Worm (Caenorhabditis elegans) whole organism, late embryonic: ENCODE measurements around the gene C16C4.1.

ENCODE experiments used
- ama-1 ChIP-seq: fragments of 150-350 bp; optimal IDR thresholded peaks from 2 replicates; lab custom pipeline; 2014
- dmd-4 ChIP-seq: sonication (generic microtip); optimal IDR thresholded peaks from 2 replicates; lab custom pipeline; 2016; ENCODE audit warnings: borderline replicate concordance, missing genetic modification characterization, missing compliant biosample characterization
- gmeb-2 ChIP-seq: sonication (generic microtip); optimal IDR thresholded peaks from 2 replicates; lab custom pipeline; 2016; ENCODE audit warnings: missing genetic modification characterization, inconsistent platforms, missing compliant biosample characterization
- lim-6 ChIP-seq: sonication (generic microtip); optimal IDR thresholded peaks from 2 replicates; lab custom pipeline; 2016; ENCODE audit warnings: missing genetic modification characterization, missing compliant biosample characterization
- lin-11 ChIP-seq: fragments of 200-800 bp; sonication (Bioruptor generic); optimal IDR thresholded peaks from 2 replicates; lab custom pipeline; 2018; ENCODE audit warnings: mild to moderate bottlenecking, missing genetic modification characterization, missing compliant biosample characterization
- nfya-1 ChIP-seq: sonication (generic microtip); optimal IDR thresholded peaks from 2 replicates; lab custom pipeline; 2017; ENCODE audit warnings: missing genetic modification characterization, mild to moderate bottlenecking, missing compliant biosample characterization, antibody characterized with exemption, moderate library complexity
- pag-3 ChIP-seq: sonication (generic microtip); optimal IDR thresholded peaks from 2 replicates; lab custom pipeline; 2016; ENCODE audit warnings: missing compliant biosample characterization, missing genetic modification characterization, borderline replicate concordance
- pqm-1 ChIP-seq: sonication (generic microtip); optimal IDR thresholded peaks from 2 replicates; lab custom pipeline; 2016; ENCODE audit warnings: missing genetic modification characterization, missing compliant biosample characterization
- rnt-1 ChIP-seq: sonication (generic microtip); optimal IDR thresholded peaks from 2 replicates; lab custom pipeline; 2016; ENCODE audit warnings: missing genetic modification characterization, missing compliant biosample characterization
- ztf-16 ChIP-seq: sonication (generic microtip); optimal IDR thresholded peaks from 2 replicates; lab custom pipeline; 2017; ENCODE audit warnings: missing genetic modification characterization, missing compliant biosample characterization

DNA sequence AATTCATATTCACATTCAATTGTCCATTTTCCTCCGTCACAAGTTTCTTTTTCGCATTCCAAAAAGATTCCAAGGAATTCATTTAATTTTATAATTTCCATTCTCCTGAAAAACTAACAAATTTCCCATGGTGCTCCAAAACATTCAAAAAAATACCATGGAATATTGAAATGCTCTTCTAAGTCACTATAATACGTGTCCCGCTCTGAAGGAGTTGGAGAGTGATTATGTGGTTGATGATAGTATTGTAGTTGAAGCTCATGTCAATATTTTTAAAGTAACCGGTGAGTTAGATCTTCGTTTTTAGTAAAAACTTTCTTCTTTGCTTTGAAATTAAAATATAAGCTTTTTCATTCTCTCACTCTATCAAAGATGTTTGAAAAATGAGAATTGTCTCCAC is 3.3 kb upstream of the C16C4.1 start, which contains the start of gene math-9:
- TF ChIP-seq ama-1 (lab: Kevin White, UChicago) (no peak), gmeb-2 (no peak), ztf-16 (tag; lab: Kevin White, UChicago) (no peak), rnt-1 (tag; lab: Kevin White, UChicago) (no peak), dmd-4 (tag; lab: Kevin White, UChicago) (no peak), pqm-1 (tag; lab: Kevin White, UChicago) (no peak), nfya-1 (no peak), lim-6 (no peak), lin-11 (tag; lab: Kevin White, UChicago) (no peak), pag-3 (tag; lab: Kevin White, UChicago) (no peak)
